Worm (Caenorhabditis elegans): ENCODE results near the gene irld-63.

Gene irld-63

ce11 chrII:2946438-2946837, 15.9 kb downstream of the irld-63 start, which contains the start of gene srw-79:
Gene srw-79 (plus strand): TSS chrII:2946738.
- TF ChIP-seq tbx-7 (tag; optimal IDR thresholded peaks at IDR 0.05): no peak
- TF ChIP-seq sdc-2 (tag; optimal IDR thresholded peaks at IDR 0.05): no peak
- TF ChIP-seq ceh-18 (tag; optimal IDR thresholded peaks at IDR 0.05): no peak
- no peak for TF ChIP-seq odd-2 (tag; optimal IDR thresholded peaks at IDR 0.05)
- TF ChIP-seq lim-6 (tag; optimal IDR thresholded peaks at IDR 0.05): no peak
- no peak for TF ChIP-seq zip-5 (tag; optimal IDR thresholded peaks at IDR 0.05)
- no peak for TF ChIP-seq syd-9 (tag; optimal IDR thresholded peaks at IDR 0.05)
- TF ChIP-seq ceh-9 (tag; optimal IDR thresholded peaks at IDR 0.05): no peak
- no peak for TF ChIP-seq unc-3 (GFP tag; conservative IDR thresholded peaks at IDR 0.05)
- TF ChIP-seq unc-3 (tag; optimal IDR thresholded peaks at IDR 0.05): no peak
- no peak for TF ChIP-seq nhr-11 (tag; optimal IDR thresholded peaks at IDR 0.05)
- no peak for TF ChIP-seq K02D7.2 (tag; optimal IDR thresholded peaks at IDR 0.05)
- TF ChIP-seq ceh-6 (GFP tag; optimal IDR thresholded peaks at IDR 0.05): no peak
- TF ChIP-seq pros-1 (tag; optimal IDR thresholded peaks at IDR 0.05): no peak
- TF ChIP-seq ceh-30 (tag; optimal IDR thresholded peaks at IDR 0.05): no peak

ce11 chrII:2948614-2949013, 18.1 kb downstream of the irld-63 start:
- TF ChIP-seq ceh-19 (GFP tag; optimal IDR thresholded peaks at IDR 0.05) (no peak), lim-6 (tag; optimal IDR thresholded peaks at IDR 0.05) (no peak), gmeb-2 (tag; optimal IDR thresholded peaks at IDR 0.05) (no peak), pha-2 (tag; optimal IDR thresholded peaks at IDR 0.05) (no peak)

ce11 chrII:2952629-2953028, 22.1 kb downstream of the irld-63 start, which contains the start of gene irld-51:
Gene irld-51 (minus strand): TSS chrII:2952729.
- TF ChIP-seq ceh-30 (tag; optimal IDR thresholded peaks at IDR 0.05): no peak

- no peak for TF ChIP-seq ceh-19 (GFP tag; optimal IDR thresholded peaks at IDR 0.05)
- TF ChIP-seq hlh-8 (tag; optimal IDR thresholded peaks at IDR 0.05): no peak
- no peak for TF ChIP-seq T23F11.4 (GFP tag; optimal IDR thresholded peaks at IDR 0.05)
- no peak for TF ChIP-seq unc-3 (GFP tag; conservative IDR thresholded peaks at IDR 0.05)
- no peak for TF ChIP-seq unc-3 (tag; optimal IDR thresholded peaks at IDR 0.05)
- no peak for TF ChIP-seq ztf-16 (tag; optimal IDR thresholded peaks at IDR 0.05)
- TF ChIP-seq hlh-6 (tag; optimal IDR thresholded peaks at IDR 0.05): no peak
- no peak for TF ChIP-seq F13H6.1 (tag; optimal IDR thresholded peaks at IDR 0.05)
- TF ChIP-seq lin-11 (tag; optimal IDR thresholded peaks at IDR 0.05): no peak
- TF ChIP-seq ceh-45 (GFP tag; IDR thresholded peaks at IDR 0.05): no peak
Observed at ce11 chrII:2955656-2956115, 25.2 kb downstream of the irld-63 start, which contains the start of gene irld-48. Gene irld-48 (plus strand): TSS chrII:2956065.

- no peak for TF ChIP-seq mec-3 (tag; optimal IDR thresholded peaks at IDR 0.05; ENCODE audit: borderline replicate concordance)
- no peak for TF ChIP-seq unc-3 (GFP tag; conservative IDR thresholded peaks at IDR 0.05)
- TF ChIP-seq unc-3 (tag; optimal IDR thresholded peaks at IDR 0.05): no peak
- no peak for TF ChIP-seq ceh-45 (GFP tag; IDR thresholded peaks at IDR 0.05)
- TF ChIP-seq sox-2 (GFP tag; IDR thresholded peaks at IDR 0.05): no peak
- TF ChIP-seq ceh-34 (tag; optimal IDR thresholded peaks at IDR 0.05): no peak
- TF ChIP-seq syd-9 (tag; optimal IDR thresholded peaks at IDR 0.05): no peak
- no peak for TF ChIP-seq odd-2 (tag; optimal IDR thresholded peaks at IDR 0.05)
- no peak for TF ChIP-seq C08G9.2 (tag; optimal IDR thresholded peaks at IDR 0.05)
- no peak for TF ChIP-seq pag-3 (tag; optimal IDR thresholded peaks at IDR 0.05; ENCODE audit: borderline replicate concordance)
- TF ChIP-seq rnt-1 (tag; optimal IDR thresholded peaks at IDR 0.05): no peak
- no peak for TF ChIP-seq hlh-15 (tag; optimal IDR thresholded peaks at IDR 0.05)
- no peak for TF ChIP-seq dve-1 (tag; optimal IDR thresholded peaks at IDR 0.05)
- no peak for TF ChIP-seq F13H6.1 (tag; optimal IDR thresholded peaks at IDR 0.05)
- TF ChIP-seq ttx-3 (tag; optimal IDR thresholded peaks at IDR 0.05): no peak
Observed at ce11 chrII:2958308-2958707, 27.8 kb downstream of the irld-63 start, which contains the start of gene srw-60. Gene srw-60 (plus strand): TSS chrII:2958608.
